Fruit fly (Drosophila melanogaster) Kc167 (cell line): ENCODE data around the gene CG9961.

Experiments used
- Myc ChIP-seq: fragments of >200 bp; optimal IDR thresholded peaks from 2 replicates; lab custom pipeline; 2017; ENCODE audit warnings: missing external identifiers
- h ChIP-seq: fragments of >200 bp; optimal IDR thresholded peaks from 3 replicates; lab custom pipeline; 2018; ENCODE audit warnings: missing external identifiers
- psq ChIP-seq: fragments of >200 bp; optimal IDR thresholded peaks from 2 replicates; lab custom pipeline; 2017; ENCODE audit warnings: missing external identifiers

DNA sequence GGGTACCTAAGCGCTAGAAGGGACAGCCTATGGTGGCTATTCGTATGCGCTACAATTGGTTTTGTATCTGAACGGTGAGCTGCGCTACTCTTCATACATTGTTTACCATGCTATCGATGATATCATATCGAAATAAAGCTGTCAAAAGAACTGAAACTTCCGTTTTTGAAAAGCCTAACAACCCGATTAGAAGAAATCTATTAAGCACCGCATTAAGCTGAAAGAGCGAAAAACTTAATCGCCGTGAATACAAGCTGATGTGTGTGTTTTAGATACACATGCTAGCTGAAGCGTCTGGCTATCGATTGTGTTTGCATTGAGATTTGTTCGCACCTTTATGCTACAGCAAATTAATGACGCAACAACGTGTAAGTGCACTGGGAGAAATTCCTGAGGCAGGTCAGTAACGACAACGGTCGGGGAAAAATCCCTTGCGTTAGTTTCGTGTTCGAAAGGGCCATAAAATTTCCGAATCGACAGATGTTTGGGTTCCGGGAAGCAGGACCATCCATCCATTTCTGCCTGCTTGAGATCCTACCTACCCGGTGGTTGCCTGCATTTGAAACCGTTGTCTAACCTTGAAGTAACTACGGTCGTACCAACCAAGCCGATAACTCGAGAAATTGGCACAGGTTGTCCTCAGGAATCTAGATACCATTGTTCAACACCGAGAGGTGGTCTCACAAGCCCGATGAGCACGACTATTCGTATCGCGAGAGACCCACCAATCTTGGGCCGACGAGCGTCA lies 5.8 kb upstream of the CG9961 start:
- TF ChIP-seq Myc (no peak), h (no peak), psq (lab: Kevin White, UChicago) (no peak)
